Worm (Caenorhabditis elegans) whole organism, L3 larva: ENCODE measurements around the gene B0507.8.

Source experiments
- ZK546.5 ChIP-seq: sonication (generic microtip); optimal IDR thresholded peaks from 2 replicates; lab custom pipeline; 2017; ENCODE audit warnings: missing biosample characterization, missing genetic modification characterization
- ceh-16 ChIP-seq: sonication (generic microtip); optimal IDR thresholded peaks from 2 replicates; lab custom pipeline; 2017; ENCODE audit warnings: missing biosample characterization, missing genetic modification characterization
- ceh-82 ChIP-seq: fragments of 150-350 bp; optimal IDR thresholded peaks from 2 replicates; lab custom pipeline; 2014; ENCODE audit warnings: missing biosample characterization, missing genetic modification characterization
- ceh-9 ChIP-seq: sonication (generic microtip); optimal IDR thresholded peaks from 2 replicates; lab custom pipeline; 2018; ENCODE audit warnings: missing biosample characterization, missing genetic modification characterization
- egl-27 ChIP-seq: sonication (generic microtip); optimal IDR thresholded peaks from 4 replicates; lab custom pipeline; 2017; ENCODE audit warnings: missing biosample characterization, missing genetic modification reagents, missing genetic modification characterization
- elt-1 ChIP-seq: fragments of 150-350 bp; optimal IDR thresholded peaks from 2 replicates; lab custom pipeline; 2014; ENCODE audit warnings: missing biosample characterization, missing genetic modification characterization
- elt-2 ChIP-seq: sonication (generic microtip); optimal IDR thresholded peaks from 2 replicates; lab custom pipeline; 2016; ENCODE audit warnings: missing genetic modification reagents, mild to moderate bottlenecking, missing genetic modification characterization, missing compliant biosample characterization
- eor-1 ChIP-seq, 2 experiments: fragments of 150-350 bp; optimal IDR thresholded peaks; 2 replicates each; lab custom pipeline; 2014 to 2018; ENCODE audit warnings: missing biosample characterization in 2 of 2, missing genetic modification characterization in 2 of 2
- fkh-10 ChIP-seq: sonication (generic microtip); optimal IDR thresholded peaks from 2 replicates; lab custom pipeline; 2017; ENCODE audit warnings: missing biosample characterization, missing genetic modification reagents, missing genetic modification characterization
- fkh-2 ChIP-seq: fragments of 150-350 bp; optimal IDR thresholded peaks from 2 replicates; lab custom pipeline; 2014; ENCODE audit warnings: missing biosample characterization, missing genetic modification reagents, missing genetic modification characterization
- fos-1 ChIP-seq: fragments of 150-350 bp; optimal IDR thresholded peaks from 2 replicates; lab custom pipeline; 2014; ENCODE audit warnings: missing biosample characterization, missing genetic modification characterization
- hmg-11 ChIP-seq: sonication (generic microtip); optimal IDR thresholded peaks from 2 replicates; lab custom pipeline; 2016; ENCODE audit warnings: missing genetic modification characterization, missing compliant biosample characterization
- jun-1 ChIP-seq: fragments of 150-350 bp; optimal IDR thresholded peaks from 2 replicates; lab custom pipeline; 2014; ENCODE audit warnings: missing biosample characterization, missing genetic modification reagents, missing genetic modification characterization
- lin-15B ChIP-seq: fragments of 150-350 bp; optimal IDR thresholded peaks from 2 replicates; lab custom pipeline; 2014; ENCODE audit warnings: missing biosample characterization, missing genetic modification characterization
- lin-39 ChIP-seq: fragments of 150-350 bp; optimal IDR thresholded peaks from 2 replicates; lab custom pipeline; 2018; ENCODE audit warnings: missing biosample characterization, missing genetic modification reagents, missing genetic modification characterization
- mml-1 ChIP-seq: fragments of 150-350 bp; sonication (generic microtip); optimal IDR thresholded peaks from 3 replicates; lab custom pipeline; 2014; ENCODE audit warnings: missing biosample characterization, missing genetic modification characterization
- nhr-11 ChIP-seq: fragments of 150-350 bp; optimal IDR thresholded peaks from 2 replicates; lab custom pipeline; 2014; ENCODE audit warnings: missing biosample characterization, missing genetic modification characterization
- nhr-12 ChIP-seq: fragments of 150-350 bp; optimal IDR thresholded peaks from 2 replicates; lab custom pipeline; 2014; ENCODE audit warnings: missing biosample characterization, missing genetic modification characterization
- nhr-237 ChIP-seq: fragments of 150-350 bp; optimal IDR thresholded peaks from 2 replicates; lab custom pipeline; 2014; ENCODE audit warnings: missing biosample characterization, missing genetic modification characterization
- nhr-43 ChIP-seq: sonication (generic microtip); optimal IDR thresholded peaks from 2 replicates; lab custom pipeline; 2016; ENCODE audit warnings: mild to moderate bottlenecking, missing genetic modification characterization, missing compliant biosample characterization; ENCODE audit not compliant: poor library complexity, severe bottlenecking
- nhr-67 ChIP-seq: fragments of 150-350 bp; optimal IDR thresholded peaks from 2 replicates; lab custom pipeline; 2014; ENCODE audit warnings: missing biosample characterization, missing genetic modification characterization
- nhr-77 ChIP-seq: fragments of 150-350 bp; optimal IDR thresholded peaks from 2 replicates; lab custom pipeline; 2014; ENCODE audit warnings: missing biosample characterization, missing genetic modification characterization
- pha-4 ChIP-seq: fragments of 150-350 bp; optimal IDR thresholded peaks from 2 replicates; lab custom pipeline; 2014; ENCODE audit warnings: missing biosample characterization, missing genetic modification reagents, missing genetic modification characterization
- pqm-1 ChIP-seq: fragments of 150-350 bp; optimal IDR thresholded peaks from 2 replicates; lab custom pipeline; 2017; ENCODE audit warnings: missing biosample characterization, missing genetic modification characterization, inconsistent platforms
- sea-2 ChIP-seq: fragments of 150-350 bp; sonication (generic microtip); optimal IDR thresholded peaks from 4 replicates; lab custom pipeline; 2014; ENCODE audit warnings: missing biosample characterization, missing genetic modification reagents, missing genetic modification characterization
- skn-1 ChIP-seq: fragments of 150-350 bp; optimal IDR thresholded peaks from 2 replicates; lab custom pipeline; 2014; ENCODE audit warnings: missing biosample characterization, missing genetic modification characterization
- snpc-4 ChIP-seq: fragments of 150-350 bp; optimal IDR thresholded peaks from 2 replicates; lab custom pipeline; 2014; ENCODE audit warnings: missing biosample characterization, missing genetic modification characterization
- unc-62 ChIP-seq: fragments of 150-350 bp; sonication (generic microtip); optimal IDR thresholded peaks from 4 replicates; lab custom pipeline; 2014; ENCODE audit warnings: missing biosample characterization, missing genetic modification reagents, missing genetic modification characterization
- zag-1 ChIP-seq: fragments of 150-350 bp; optimal IDR thresholded peaks from 2 replicates; lab custom pipeline; 2014; ENCODE audit warnings: missing biosample characterization, missing genetic modification characterization

The B0507.8 gene

ce11 chrV:8769154-8769553, 6.4 kb upstream of the B0507.8 start:
- peak; percentile 85 for TF ChIP-seq jun-1 (tag; lab: Kevin White, UChicago)
- peak; percentile 98 for TF ChIP-seq elt-2 (tag; lab: Kevin White, UChicago)
- peak; percentile 34 for TF ChIP-seq pha-4 (tag; lab: Kevin White, UChicago)
- TF ChIP-seq nhr-67 (tag; lab: Kevin White, UChicago) = no peak
- peak; percentile 84 for TF ChIP-seq pqm-1 (tag; lab: Kevin White, UChicago)
- TF ChIP-seq ceh-16 (tag; lab: Kevin White, UChicago) = no peak
- TF ChIP-seq lin-39 (tag; lab: Kevin White, UChicago) = no peak

DNA sequence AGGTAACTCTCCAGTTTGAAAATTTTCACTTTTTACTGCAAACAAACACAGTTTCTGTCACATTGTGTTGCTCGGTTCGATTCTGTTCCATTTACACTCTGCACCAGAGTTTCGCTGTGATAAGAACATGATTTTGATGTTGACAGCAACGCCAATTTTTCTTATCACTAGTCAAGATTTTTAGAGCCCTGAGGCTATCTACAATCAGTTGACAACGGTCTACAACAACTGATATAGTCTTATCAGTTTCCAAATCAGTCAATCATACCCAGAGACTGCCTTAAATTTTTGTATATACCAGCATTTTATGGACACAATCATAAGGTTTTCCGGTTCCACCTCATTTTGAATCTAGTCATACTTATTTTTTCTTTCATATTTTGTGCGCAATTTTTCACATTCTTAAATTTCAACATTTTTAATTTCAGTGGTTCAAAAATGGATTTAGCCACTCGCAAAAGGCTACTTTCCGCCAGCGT, 5.8 kb upstream of the B0507.8 start, which contains the start of gene B0507.3:
TSS of gene B0507.3 (plus strand) at position 429 of the 479 bp plus-strand sequence.
- no peak for TF ChIP-seq ceh-16 (tag; lab: Kevin White, UChicago)
- TF ChIP-seq mml-1 = no peak
- TF ChIP-seq unc-62 (GFP tag; lab: Kevin White, UChicago) = no peak
- TF ChIP-seq zag-1 = no peak
- TF ChIP-seq ceh-9 = no peak
- no peak for TF ChIP-seq ceh-82 (tag; lab: Kevin White, UChicago)
- no peak for TF ChIP-seq elt-1 (tag; lab: Kevin White, UChicago)
- no peak for TF ChIP-seq fkh-2 (tag; lab: Kevin White, UChicago)
- peak; percentile 100 for TF ChIP-seq pqm-1 (tag; lab: Kevin White, UChicago)
- TF ChIP-seq nhr-11 (tag; lab: Kevin White, UChicago) = no peak
- TF ChIP-seq jun-1 (tag; lab: Kevin White, UChicago) = peak; percentile 90
- TF ChIP-seq pha-4 (tag; lab: Kevin White, UChicago) = peak; percentile 79
- TF ChIP-seq lin-39 (tag; lab: Kevin White, UChicago) = no peak
- TF ChIP-seq snpc-4 = no peak
- TF ChIP-seq egl-27 (tag; lab: Kevin White, UChicago) = peak; percentile 67
- peak; percentile 32 for TF ChIP-seq fos-1 (tag; lab: Kevin White, UChicago)
- TF ChIP-seq sea-2 (GFP tag; lab: Kevin White, UChicago) = no peak
- TF ChIP-seq nhr-43 (tag; lab: Kevin White, UChicago) = no peak
- no peak for TF ChIP-seq ZK546.5 (tag; lab: Kevin White, UChicago)
- TF ChIP-seq nhr-77 = no peak
- no peak for TF ChIP-seq fkh-10 (GFP tag; lab: Kevin White, UChicago)
- peak; percentile 100 for TF ChIP-seq elt-2 (tag; lab: Kevin White, UChicago)
- no peak for TF ChIP-seq eor-1 (tag; optimal IDR thresholded peaks at IDR 0.05; lab: Kevin White, UChicago)
- peak; percentile 41 for TF ChIP-seq skn-1 (tag; lab: Kevin White, UChicago)

- no peak for TF ChIP-seq fkh-10 (GFP tag; lab: Kevin White, UChicago)
- no peak for TF ChIP-seq lin-15B (tag; lab: Kevin White, UChicago)
- peak; percentile 76 for TF ChIP-seq pha-4 (tag; lab: Kevin White, UChicago)
- TF ChIP-seq nhr-12 (tag; lab: Kevin White, UChicago) = no peak
- TF ChIP-seq skn-1 (tag; lab: Kevin White, UChicago) = no peak
- no peak for TF ChIP-seq fos-1 (tag; lab: Kevin White, UChicago)
- no peak for TF ChIP-seq jun-1 (tag; lab: Kevin White, UChicago)
- peak; percentile 89 for TF ChIP-seq pqm-1 (tag; lab: Kevin White, UChicago)
- TF ChIP-seq elt-2 (tag; lab: Kevin White, UChicago) = peak; percentile 87
- TF ChIP-seq nhr-67 (tag; lab: Kevin White, UChicago) = no peak
- TF ChIP-seq nhr-237 (tag; lab: Kevin White, UChicago) = no peak
- TF ChIP-seq ceh-9 = no peak
Observed at ce11 chrV:8767493-8767892, 4.7 kb upstream of the B0507.8 start.

ce11 chrV:8767041-8767440, 4.3 kb upstream of the B0507.8 start:
- TF ChIP-seq skn-1 (tag; lab: Kevin White, UChicago) = no peak

DNA sequence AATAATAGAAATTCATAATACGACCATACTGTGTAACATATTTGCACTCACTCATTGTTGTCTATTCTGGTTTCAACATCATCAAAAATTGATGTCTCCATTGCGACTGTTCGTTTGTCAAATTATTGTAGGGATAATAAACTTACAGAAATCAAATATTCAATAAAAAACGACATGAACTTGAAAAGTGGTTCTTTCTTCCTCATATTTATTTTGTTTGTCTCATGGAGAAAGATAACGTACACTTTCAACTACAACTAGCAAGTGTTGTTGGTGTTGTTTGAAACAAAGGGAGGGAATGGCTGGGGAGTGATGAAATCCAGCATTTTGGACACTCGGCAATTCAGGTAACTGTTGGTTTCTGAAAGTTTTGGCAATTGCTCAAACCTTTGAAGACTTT, 3.2 kb upstream of the B0507.8 start, which contains the start of gene B0507.9:
TSS of gene B0507.9 (minus strand) at position 101 of the 400 bp plus-strand sequence.
- TF ChIP-seq fkh-10 (GFP tag; lab: Kevin White, UChicago) = no peak
- no peak for TF ChIP-seq hmg-11 (tag; lab: Kevin White, UChicago)

DNA sequence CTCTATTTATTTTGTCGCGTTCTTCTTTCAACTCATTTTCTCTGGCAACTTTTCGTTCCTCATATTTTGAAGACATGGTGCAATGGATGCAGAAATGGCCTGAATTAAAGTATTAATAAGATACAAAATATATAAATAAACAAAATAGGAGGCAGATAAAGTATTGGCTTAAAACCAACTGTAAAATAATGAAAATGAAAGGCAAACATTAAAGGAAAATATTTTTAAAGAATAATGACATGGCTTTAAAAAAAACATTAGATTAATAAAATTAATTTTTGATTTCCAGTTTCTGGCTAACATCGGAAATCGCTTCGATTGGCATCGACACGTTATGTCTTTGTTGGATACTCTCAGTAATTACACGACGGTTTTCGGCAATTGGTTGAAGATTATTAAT, 2.3 kb downstream of the B0507.8 start, which contains the start of gene ddn-1:
TSS of gene ddn-1 (minus strand) at position 101 of the 400 bp plus-strand sequence.
- no peak for TF ChIP-seq lin-15B (tag; lab: Kevin White, UChicago)
- TF ChIP-seq pqm-1 (tag; lab: Kevin White, UChicago) = no peak
- no peak for TF ChIP-seq egl-27 (tag; lab: Kevin White, UChicago)
- TF ChIP-seq ceh-16 (tag; lab: Kevin White, UChicago) = no peak
